Fruit fly (Drosophila melanogaster) whole organism, prepupa: ENCODE measurements around the gene CG42329.

Experiments used
- Blimp-1 ChIP-seq: fragments of 200-800 bp; sonication (Bioruptor generic); optimal IDR thresholded peaks from 3 replicates; lab custom pipeline; 2017; ENCODE audit warnings: missing biosample characterization, missing genetic modification characterization, mild to moderate bottlenecking, moderate library complexity, missing genetic modification reagents
- CG10631 ChIP-seq: fragments of 200-800 bp; sonication (Bioruptor generic); optimal IDR thresholded peaks from 2 replicates; lab custom pipeline; 2016; ENCODE audit warnings: missing biosample characterization, missing genetic modification characterization
- CG10669 ChIP-seq: fragments of 200-800 bp; sonication (Bioruptor generic); optimal IDR thresholded peaks from 3 replicates; lab custom pipeline; 2018; ENCODE audit warnings: missing biosample characterization, mild to moderate bottlenecking, missing genetic modification characterization, moderate library complexity
- CG11294 ChIP-seq: fragments of 200-800 bp; sonication (Bioruptor generic); IDR thresholded peaks from 2 replicates; pipeline ENCODE4 v1.3.6; 2022; ENCODE audit warnings: missing biosample characterization, missing genetic modification characterization
- CG11902 ChIP-seq: fragments of 200-800 bp; sonication (Bioruptor generic); optimal IDR thresholded peaks from 3 replicates; lab custom pipeline; 2016; ENCODE audit warnings: missing biosample characterization, missing genetic modification characterization
- CG15336 ChIP-seq: fragments of 200-800 bp; sonication (Bioruptor generic); IDR thresholded peaks from 2 replicates; pipeline ENCODE4 v1.3.6; 2022; ENCODE audit warnings: missing biosample characterization, missing genetic modification characterization
- CG1621 ChIP-seq: fragments of 200-800 bp; sonication (Bioruptor generic); optimal IDR thresholded peaks from 3 replicates; lab custom pipeline; 2018; ENCODE audit warnings: missing biosample characterization, mild to moderate bottlenecking, missing genetic modification characterization
- CG32006 ChIP-seq: fragments of 200-800 bp; sonication (Bioruptor generic); optimal IDR thresholded peaks from 3 replicates; lab custom pipeline; 2017; ENCODE audit warnings: missing biosample characterization, mild to moderate bottlenecking, missing genetic modification characterization
- CG34406 ChIP-seq: fragments of 200-800 bp; sonication (Bioruptor generic); optimal IDR thresholded peaks from 3 replicates; lab custom pipeline; 2016; ENCODE audit warnings: missing biosample characterization, missing genetic modification characterization
- CG3919 ChIP-seq: fragments of 200-800 bp; sonication (Bioruptor generic); optimal IDR thresholded peaks from 3 replicates; lab custom pipeline; 2016; ENCODE audit warnings: missing biosample characterization, missing genetic modification characterization
- CG6276 ChIP-seq: fragments of 200-800 bp; sonication (Bioruptor generic); optimal IDR thresholded peaks from 2 replicates; lab custom pipeline; 2017; ENCODE audit warnings: missing biosample characterization, mild to moderate bottlenecking, missing genetic modification characterization
- CG6792 ChIP-seq: fragments of 200-800 bp; sonication (Bioruptor generic); optimal IDR thresholded peaks from 3 replicates; lab custom pipeline; 2016; ENCODE audit warnings: missing biosample characterization, missing genetic modification characterization
- CG6854 ChIP-seq: fragments of 200-800 bp; sonication (Bioruptor generic); optimal IDR thresholded peaks from 2 replicates; lab custom pipeline; 2017; ENCODE audit warnings: missing biosample characterization, mild to moderate bottlenecking, missing genetic modification characterization
- CG8319 ChIP-seq: fragments of 200-800 bp; sonication (Bioruptor generic); optimal IDR thresholded peaks from 3 replicates; lab custom pipeline; 2016; ENCODE audit warnings: missing biosample characterization, missing genetic modification characterization
- CG8632 ChIP-seq: fragments of 200-800 bp; sonication (Bioruptor generic); optimal IDR thresholded peaks from 3 replicates; lab custom pipeline; 2016; ENCODE audit warnings: missing biosample characterization, missing genetic modification characterization
- CG9139 ChIP-seq: fragments of 200-800 bp; sonication (Bioruptor generic); optimal IDR thresholded peaks from 3 replicates; lab custom pipeline; 2017; ENCODE audit warnings: missing biosample characterization, mild to moderate bottlenecking, missing genetic modification characterization
- Eip75B ChIP-seq: fragments of 200-800 bp; sonication (Bioruptor generic); optimal IDR thresholded peaks from 3 replicates; lab custom pipeline; 2016; ENCODE audit warnings: missing biosample characterization, missing genetic modification characterization
- Eip78C ChIP-seq: fragments of 200-800 bp; sonication (Bioruptor generic); peaks from one replicate; lab custom pipeline; 2016; ENCODE audit warnings: missing biosample characterization, missing genetic modification characterization
- Eip93F ChIP-seq: fragments of 200-800 bp; sonication (Bioruptor generic); optimal IDR thresholded peaks from 2 replicates; lab custom pipeline; 2016; ENCODE audit warnings: missing biosample characterization, mild to moderate bottlenecking, missing genetic modification characterization
- Ets21C ChIP-seq: fragments of 200-800 bp; sonication (Bioruptor generic); optimal IDR thresholded peaks from 3 replicates; lab custom pipeline; 2016; ENCODE audit warnings: missing biosample characterization, missing genetic modification characterization
- Gug ChIP-seq: fragments of 200-800 bp; sonication (Bioruptor generic); IDR thresholded peaks from 2 replicates; pipeline ENCODE4 v1.3.6; 2022; ENCODE audit warnings: missing biosample characterization, missing genetic modification characterization
- Hr38 ChIP-seq: sonication (Bioruptor generic); optimal IDR thresholded peaks from 2 replicates; lab custom pipeline; 2016; ENCODE audit warnings: missing biosample characterization, missing genetic modification characterization
- Hr4 ChIP-seq: fragments of 200-800 bp; sonication (Bioruptor generic); optimal IDR thresholded peaks from 3 replicates; lab custom pipeline; 2016; ENCODE audit warnings: missing biosample characterization, missing genetic modification characterization
- Lpt ChIP-seq: fragments of 200-800 bp; sonication (Bioruptor generic); optimal IDR thresholded peaks from 3 replicates; lab custom pipeline; 2016; ENCODE audit warnings: missing biosample characterization, missing genetic modification characterization
- OdsH ChIP-seq: fragments of 200-800 bp; sonication (Bioruptor generic); optimal IDR thresholded peaks from 3 replicates; lab custom pipeline; 2016; ENCODE audit warnings: missing biosample characterization, missing genetic modification characterization
- Sox102F ChIP-seq: fragments of 200-800 bp; sonication (Bioruptor generic); optimal IDR thresholded peaks from 2 replicates; lab custom pipeline; 2016; ENCODE audit warnings: missing biosample characterization, mild to moderate bottlenecking, missing genetic modification characterization
- Sox14 ChIP-seq: fragments of 200-800 bp; sonication (Bioruptor generic); optimal IDR thresholded peaks from 3 replicates; lab custom pipeline; 2016; ENCODE audit warnings: missing biosample characterization, missing genetic modification characterization
- Sox15 ChIP-seq: fragments of 200-800 bp; sonication (Bioruptor generic); optimal IDR thresholded peaks from 3 replicates; lab custom pipeline; 2016; ENCODE audit warnings: missing biosample characterization, missing genetic modification characterization
- achi ChIP-seq: fragments of 200-800 bp; sonication (Bioruptor generic); optimal IDR thresholded peaks from 3 replicates; lab custom pipeline; 2016; ENCODE audit warnings: missing biosample characterization, missing genetic modification characterization
- acj6 ChIP-seq: fragments of 200-800 bp; sonication (Bioruptor generic); optimal IDR thresholded peaks from 3 replicates; lab custom pipeline; 2016; ENCODE audit warnings: missing biosample characterization, missing genetic modification characterization
- dac ChIP-seq: fragments of 200-800 bp; sonication (Bioruptor generic); optimal IDR thresholded peaks from 2 replicates; lab custom pipeline; 2017; ENCODE audit warnings: missing biosample characterization, mild to moderate bottlenecking, missing genetic modification characterization
- dsx ChIP-seq: fragments of 200-800 bp; optimal IDR thresholded peaks from 3 replicates; lab custom pipeline; 2019; ENCODE audit warnings: missing biosample characterization, mild to moderate bottlenecking, missing genetic modification characterization, moderate library complexity; ENCODE audit not compliant: poor library complexity, severe bottlenecking
- eg ChIP-seq: fragments of 200-800 bp; sonication (Bioruptor generic); IDR thresholded peaks from 3 replicates; pipeline ENCODE4 v1.3.6; 2022; ENCODE audit warnings: missing biosample characterization, missing genetic modification characterization
- esn ChIP-seq: fragments of 200-800 bp; sonication (Bioruptor generic); optimal IDR thresholded peaks from 2 replicates; lab custom pipeline; 2016; ENCODE audit warnings: missing biosample characterization, mild to moderate bottlenecking, missing genetic modification characterization, moderate library complexity
- fd59A ChIP-seq: fragments of 200-800 bp; sonication (Bioruptor generic); optimal IDR thresholded peaks from 2 replicates; lab custom pipeline; 2017; ENCODE audit warnings: missing biosample characterization, mild to moderate bottlenecking, missing genetic modification characterization, missing genetic modification reagents
- fkh ChIP-seq: fragments of 200-800 bp; sonication (Bioruptor generic); optimal IDR thresholded peaks from 3 replicates; lab custom pipeline; 2017; ENCODE audit warnings: missing biosample characterization, mild to moderate bottlenecking, missing genetic modification characterization, moderate library complexity
- lz ChIP-seq: fragments of 200-800 bp; sonication (Bioruptor generic); optimal IDR thresholded peaks from 3 replicates; lab custom pipeline; 2016; ENCODE audit warnings: missing biosample characterization, missing genetic modification characterization
- net ChIP-seq: fragments of 200-800 bp; sonication (Bioruptor generic); optimal IDR thresholded peaks from 3 replicates; lab custom pipeline; 2016; ENCODE audit warnings: missing biosample characterization, missing genetic modification characterization
- pdm3 ChIP-seq: fragments of 200-800 bp; sonication (Bioruptor generic); optimal IDR thresholded peaks from 3 replicates; lab custom pipeline; 2016; ENCODE audit warnings: missing biosample characterization, missing genetic modification characterization
- salr ChIP-seq, 2 experiments: fragments of 200-800 bp; sonication (Bioruptor generic); optimal IDR thresholded peaks; 3 replicates each; lab custom pipeline; 2016 to 2018; ENCODE audit warnings: missing biosample characterization in 2 of 2, missing genetic modification characterization in 2 of 2, mild to moderate bottlenecking in 1 of 2
- spab ChIP-seq: fragments of 200-800 bp; sonication (Bioruptor generic); optimal IDR thresholded peaks from 2 replicates; lab custom pipeline; 2017; ENCODE audit warnings: missing biosample characterization, mild to moderate bottlenecking, missing genetic modification characterization, missing genetic modification reagents
- ss ChIP-seq, 2 experiments: fragments of 200-800 bp; sonication (Bioruptor generic); optimal IDR thresholded peaks; 2 replicates in 1 of 2; 3 replicates in 1 of 2; lab custom pipeline; 2017 to 2018; ENCODE audit warnings: mild to moderate bottlenecking in 2 of 2, missing biosample characterization in 2 of 2, missing genetic modification characterization in 2 of 2, moderate library complexity in 1 of 2
- svp ChIP-seq: fragments of 200-800 bp; sonication (Bioruptor generic); peaks from one replicate; lab custom pipeline; 2016; ENCODE audit warnings: missing biosample characterization, missing genetic modification characterization
- vri ChIP-seq: fragments of 200-800 bp; sonication (Bioruptor generic); optimal IDR thresholded peaks from 3 replicates; lab custom pipeline; 2016; ENCODE audit warnings: missing biosample characterization, mild to moderate bottlenecking, missing genetic modification characterization

Gene CG42329

dm6 chr2L:1207432-1207831 lies 11.7 kb upstream of the CG42329 start (continued):
- TF ChIP-seq pdm3 (GFP tag; lab: Kevin White, UChicago) (no peak), Gug (GFP tag; lab: Robert Waterston, UW) (no peak), fkh (GFP tag; lab: Kevin White, UChicago) (no peak), CG1621 (tag; lab: Kevin White, UChicago) (no peak), Lpt (GFP tag; lab: Kevin White, UChicago) (no peak), esn (peak; percentile 34), achi (GFP tag; lab: Kevin White, UChicago) (no peak), CG3919 (GFP tag; lab: Kevin White, UChicago) (no peak), CG11902 (GFP tag; lab: Kevin White, UChicago) (no peak), vri (GFP tag; lab: Kevin White, UChicago) (no peak), lz (GFP tag; lab: Kevin White, UChicago) (no peak), dac (GFP tag; lab: Kevin White, UChicago) (no peak), net (GFP tag; lab: Kevin White, UChicago) (no peak), Sox102F (no peak), salr (GFP tag; optimal IDR thresholded peaks at IDR 0.05; lab: Kevin White, UChicago) (no peak), ss (GFP tag; optimal IDR thresholded peaks at IDR 0.05; lab: Kevin White, UChicago) (no peak), Hr4 (GFP tag; lab: Kevin White, UChicago) (peak; percentile 19), Ets21C (GFP tag; lab: Kevin White, UChicago) (no peak), acj6 (no peak), Sox15 (no peak), CG6854 (GFP tag; lab: Kevin White, UChicago) (no peak), CG11294 (GFP tag; lab: Robert Waterston, UW) (no peak)

DNA sequence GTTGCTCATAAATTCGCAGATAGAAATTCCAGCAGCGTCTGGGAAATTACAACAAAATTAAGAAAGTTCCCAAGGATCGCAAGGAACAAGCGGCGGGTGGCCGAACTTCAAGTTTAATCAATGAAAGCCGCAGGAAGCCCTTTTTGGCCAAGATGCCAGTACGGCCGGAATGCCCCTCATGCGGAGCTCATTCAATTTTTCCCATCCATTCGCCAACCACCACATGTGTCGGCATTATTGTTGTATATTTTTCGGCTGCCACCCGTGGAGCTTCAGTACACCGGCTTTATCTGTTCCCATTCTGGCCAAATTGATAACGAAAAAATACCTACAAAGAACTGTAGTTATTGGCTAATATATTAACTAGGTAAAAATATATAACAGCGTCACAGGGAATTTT lies 7.6 kb upstream of the CG42329 start:
- TF ChIP-seq CG10631 (no peak), pdm3 (GFP tag; lab: Kevin White, UChicago) (no peak), svp (no peak), fd59A (GFP tag; lab: Kevin White, UChicago) (no peak), CG6854 (GFP tag; lab: Kevin White, UChicago) (no peak), CG8319 (GFP tag; lab: Kevin White, UChicago) (no peak), CG3919 (GFP tag; lab: Kevin White, UChicago) (no peak), CG10669 (GFP tag; lab: Kevin White, UChicago) (no peak), Sox14 (no peak), Eip78C (no peak), Blimp-1 (no peak), fkh (GFP tag; lab: Kevin White, UChicago) (no peak), Ets21C (GFP tag; lab: Kevin White, UChicago) (no peak), CG9139 (GFP tag; lab: Kevin White, UChicago) (no peak), ss (GFP tag; optimal IDR thresholded peaks at IDR 0.05; lab: Kevin White, UChicago) (no peak), Hr4 (GFP tag; lab: Kevin White, UChicago) (no peak), CG8632 (GFP tag; lab: Kevin White, UChicago) (no peak)

- TF ChIP-seq OdsH, result peak; percentile 6
- no peak for TF ChIP-seq fd59A (GFP tag; lab: Kevin White, UChicago)
- peak; percentile 47 for TF ChIP-seq Eip78C
Measured at dm6 chr2L:1213587-1213986, 5.5 kb upstream of the CG42329 start.

- TF ChIP-seq CG6792, result peak; percentile 6
- 0 out of 3 replicates have a peak, but pooled peaks have one; percentile 18 for TF ChIP-seq eg (GFP tag; lab: Robert Waterston, UW)
- no peak for TF ChIP-seq net (GFP tag; lab: Kevin White, UChicago)
- peak; percentile 11 for TF ChIP-seq pdm3 (GFP tag; lab: Kevin White, UChicago)
- no peak for TF ChIP-seq Hr38 (GFP tag; lab: Kevin White, UChicago)
- TF ChIP-seq CG34406 (GFP tag; lab: Kevin White, UChicago), result no peak
- TF ChIP-seq svp, result peak; percentile 36
- TF ChIP-seq dac (GFP tag; lab: Kevin White, UChicago), result no peak
- no peak for TF ChIP-seq fd59A (GFP tag; lab: Kevin White, UChicago)
- no peak for TF ChIP-seq spab
- no peak for TF ChIP-seq CG15336 (GFP tag; lab: Robert Waterston, UW)
- TF ChIP-seq CG32006, result no peak
- no peak for TF ChIP-seq vri (GFP tag; lab: Kevin White, UChicago)
- no peak for TF ChIP-seq Sox15
- TF ChIP-seq dsx, result no peak
- TF ChIP-seq Sox102F, result no peak
- TF ChIP-seq CG10631, result peak; percentile 16
- no peak for TF ChIP-seq CG6276 (GFP tag; lab: Kevin White, UChicago)
- TF ChIP-seq Eip75B, result no peak
- no peak for TF ChIP-seq CG8319 (GFP tag; lab: Kevin White, UChicago)
- TF ChIP-seq CG3919 (GFP tag; lab: Kevin White, UChicago), result peak; percentile 11
- peak; percentile 4 for TF ChIP-seq achi (GFP tag; lab: Kevin White, UChicago)
- no peak for TF ChIP-seq acj6
- peak; percentile 18 for TF ChIP-seq OdsH
- no peak for TF ChIP-seq Lpt (GFP tag; lab: Kevin White, UChicago)
- no peak for TF ChIP-seq Eip93F (GFP tag; lab: Kevin White, UChicago)
Measured at dm6 chr2L:1214465-1214864, 4.6 kb upstream of the CG42329 start.
